Worm (Caenorhabditis elegans) whole organism, L1 larva: ENCODE data around the gene srx-47.
A peak's percentile ranks its signal among the peaks of the same experiment; 100 is the strongest.

ENCODE experiments used
- C16A3.4 ChIP-seq: fragments of 150-350 bp; optimal IDR thresholded peaks from 2 replicates; lab custom pipeline; 2014; ENCODE audit warnings: missing biosample characterization, missing genetic modification characterization
- F16B12.6 ChIP-seq: fragments of 150-350 bp; optimal IDR thresholded peaks from 2 replicates; lab custom pipeline; 2014; ENCODE audit warnings: missing biosample characterization, missing genetic modification characterization
- aha-1 ChIP-seq: fragments of 150-350 bp; optimal IDR thresholded peaks from 2 replicates; lab custom pipeline; 2014; ENCODE audit warnings: missing biosample characterization, missing genetic modification characterization
- alr-1 ChIP-seq: fragments of 200-800 bp; sonication (Bioruptor generic); optimal IDR thresholded peaks from 2 replicates; lab custom pipeline; 2018; ENCODE audit warnings: borderline replicate concordance, mild to moderate bottlenecking, missing genetic modification characterization, missing compliant biosample characterization
- aly-2 ChIP-seq: fragments of 150-350 bp; optimal IDR thresholded peaks from 2 replicates; lab custom pipeline; 2014; ENCODE audit warnings: missing biosample characterization, missing genetic modification characterization
- ama-1 ChIP-seq: fragments of 150-350 bp; optimal IDR thresholded peaks from 2 replicates; lab custom pipeline; 2014
- blmp-1 ChIP-seq: fragments of 150-350 bp; optimal IDR thresholded peaks from 2 replicates; lab custom pipeline; 2014; ENCODE audit warnings: missing biosample characterization, missing genetic modification characterization
- ceh-8 ChIP-seq: fragments of 200-800 bp; sonication (Bioruptor generic); optimal IDR thresholded peaks from 2 replicates; lab custom pipeline; 2018; ENCODE audit warnings: mild to moderate bottlenecking, missing genetic modification characterization, moderate library complexity, missing compliant biosample characterization
- ceh-82 ChIP-seq, 3 experiments: fragments of 150-350 bp in 1 of 3; sonication (generic microtip) in 2 of 3; optimal IDR thresholded peaks; 2 replicates each; lab custom pipeline; 2014 to 2017; ENCODE audit warnings: missing biosample characterization in 3 of 3, missing genetic modification characterization in 3 of 3
- ceh-88 ChIP-seq: fragments of 200-800 bp; sonication (Bioruptor generic); IDR thresholded peaks from 2 replicates; pipeline ENCODE4 v1.3.6; 2022; ENCODE audit warnings: missing genetic modification characterization, missing compliant biosample characterization
- dpl-1 ChIP-seq, 3 experiments: fragments of 150-350 bp in 2 of 3; sonication (generic microtip) in 1 of 3; optimal IDR thresholded peaks; 2 replicates each; lab custom pipeline; 2014 to 2017; ENCODE audit warnings: missing biosample characterization in 3 of 3, missing genetic modification characterization in 3 of 3, missing genetic modification reagents in 3 of 3
- efl-3 ChIP-seq: fragments of 200-800 bp; sonication (Bioruptor generic); optimal IDR thresholded peaks from 2 replicates; lab custom pipeline; 2018; ENCODE audit warnings: mild to moderate bottlenecking, missing genetic modification characterization, missing compliant biosample characterization
- egl-13 ChIP-seq: sonication (generic microtip); optimal IDR thresholded peaks from 2 replicates; lab custom pipeline; 2016; ENCODE audit warnings: missing genotype, missing genetic modification reagents, missing genetic modification characterization, missing compliant biosample characterization
- elt-3 ChIP-seq, 6 experiments: fragments of 150-350 bp in 1 of 6; sonication (generic microtip); optimal IDR thresholded peaks; 2 replicates each; lab custom pipeline; 2017 to 2018; ENCODE audit warnings: missing biosample characterization in 6 of 6, missing genetic modification characterization in 6 of 6, inconsistent platforms in 1 of 6
- fos-1 ChIP-seq: fragments of 150-350 bp; optimal IDR thresholded peaks from 2 replicates; lab custom pipeline; 2014; ENCODE audit warnings: missing biosample characterization, missing genetic modification characterization
- irx-1 ChIP-seq: sonication (generic microtip); optimal IDR thresholded peaks from 2 replicates; lab custom pipeline; 2016; ENCODE audit warnings: missing genetic modification characterization, missing compliant biosample characterization
- isw-1 ChIP-seq: fragments of 200-800 bp; sonication (Bioruptor generic); IDR thresholded peaks from 2 replicates; pipeline ENCODE4 v1.3.6; 2022; ENCODE audit warnings: missing genetic modification characterization, missing compliant biosample characterization
- lin-13 ChIP-seq: fragments of 150-350 bp; optimal IDR thresholded peaks from 2 replicates; lab custom pipeline; 2014; ENCODE audit warnings: missing biosample characterization, missing genetic modification reagents, missing genetic modification characterization
- lin-14 ChIP-seq: fragments of 200-800 bp; sonication (Bioruptor generic); optimal IDR thresholded peaks from 2 replicates; lab custom pipeline; 2018; ENCODE audit warnings: mild to moderate bottlenecking, missing genetic modification characterization, moderate library complexity, missing compliant biosample characterization
- lin-35 ChIP-seq, 2 experiments: fragments of 150-350 bp; optimal IDR thresholded peaks; 2 replicates each; lab custom pipeline; 2014; ENCODE audit warnings: missing biosample characterization in 2 of 2, missing genetic modification characterization in 2 of 2, missing genetic modification reagents in 2 of 2
- lsy-2 ChIP-seq, 2 experiments: fragments of 150-350 bp; optimal IDR thresholded peaks; 2 replicates each; lab custom pipeline; 2014; ENCODE audit warnings: missing biosample characterization in 2 of 2, missing genetic modification characterization in 2 of 2
- mdl-1 ChIP-seq, 2 experiments: fragments of 150-350 bp; optimal IDR thresholded peaks; 2 replicates each; lab custom pipeline; 2014 to 2017; ENCODE audit warnings: missing biosample characterization in 2 of 2, missing genetic modification characterization in 2 of 2, inconsistent platforms in 1 of 2
- mef-2 ChIP-seq: fragments of 150-350 bp; optimal IDR thresholded peaks from 2 replicates; lab custom pipeline; 2014; ENCODE audit warnings: missing biosample characterization, missing genetic modification characterization
- nhr-19 ChIP-seq: fragments of 200-800 bp; sonication (Bioruptor generic); conservative IDR thresholded peaks from 2 replicates; pipeline ENCODE4 v1.3.6; 2022; ENCODE audit warnings: missing genetic modification characterization, missing compliant biosample characterization
- nhr-28 ChIP-seq: fragments of 150-350 bp; optimal IDR thresholded peaks from 2 replicates; lab custom pipeline; 2014; ENCODE audit warnings: missing biosample characterization, missing genetic modification characterization
- nhr-47 ChIP-seq: sonication (generic microtip); optimal IDR thresholded peaks from 2 replicates; lab custom pipeline; 2016; ENCODE audit warnings: mild to moderate bottlenecking, missing genetic modification characterization, moderate library complexity, missing compliant biosample characterization
- nhr-71 ChIP-seq: sonication (generic microtip); optimal IDR thresholded peaks from 2 replicates; lab custom pipeline; 2016; ENCODE audit warnings: mild to moderate bottlenecking, missing genetic modification characterization, moderate library complexity, missing compliant biosample characterization
- nhr-76 ChIP-seq: sonication (generic microtip); optimal IDR thresholded peaks from 2 replicates; lab custom pipeline; 2017; ENCODE audit warnings: missing biosample characterization, missing genetic modification characterization
- nhr-77 ChIP-seq: fragments of 150-350 bp; optimal IDR thresholded peaks from 2 replicates; lab custom pipeline; 2014; ENCODE audit warnings: missing biosample characterization, missing genetic modification characterization
- nhr-85 ChIP-seq: sonication (generic microtip); peaks from one replicate; lab custom pipeline; 2016; ENCODE audit warnings: missing genetic modification characterization, inconsistent platforms, missing compliant biosample characterization
- nhr-90 ChIP-seq: sonication (generic microtip); optimal IDR thresholded peaks from 2 replicates; lab custom pipeline; 2016; ENCODE audit warnings: mild to moderate bottlenecking, missing genetic modification characterization, missing compliant biosample characterization; ENCODE audit not compliant: poor library complexity
- skn-1 ChIP-seq: fragments of 150-350 bp; optimal IDR thresholded peaks from 2 replicates; lab custom pipeline; 2014; ENCODE audit warnings: missing biosample characterization, missing genetic modification characterization
- snpc-4 ChIP-seq: fragments of 150-350 bp; optimal IDR thresholded peaks from 2 replicates; lab custom pipeline; 2014; ENCODE audit warnings: missing biosample characterization, missing genetic modification characterization
- sox-4 ChIP-seq: sonication (generic microtip); optimal IDR thresholded peaks from 2 replicates; lab custom pipeline; 2016; ENCODE audit warnings: missing genetic modification characterization, missing compliant biosample characterization
- sup-37 ChIP-seq: fragments of 200-800 bp; sonication (Bioruptor generic); optimal IDR thresholded peaks from 2 replicates; lab custom pipeline; 2018; ENCODE audit warnings: mild to moderate bottlenecking, missing genetic modification characterization, missing compliant biosample characterization
- unc-130 ChIP-seq: fragments of 150-350 bp; optimal IDR thresholded peaks from 2 replicates; lab custom pipeline; 2017; ENCODE audit warnings: missing biosample characterization, missing genetic modification characterization, inconsistent platforms
- unc-30 ChIP-seq: sonication (generic microtip); optimal IDR thresholded peaks from 2 replicates; lab custom pipeline; 2017; ENCODE audit warnings: missing biosample characterization, missing genetic modification characterization
- unc-62 ChIP-seq: fragments of 150-350 bp; optimal IDR thresholded peaks from 2 replicates; lab custom pipeline; 2014; ENCODE audit warnings: missing biosample characterization, missing genetic modification reagents, missing genetic modification characterization
- unc-98 ChIP-seq: fragments of 200-800 bp; sonication (Bioruptor generic); IDR thresholded peaks from 2 replicates; pipeline ENCODE4 v1.3.6; 2022; ENCODE audit warnings: missing genetic modification characterization, missing compliant biosample characterization
- vab-15 ChIP-seq: sonication (generic microtip); optimal IDR thresholded peaks from 2 replicates; lab custom pipeline; 2017; ENCODE audit warnings: missing genotype, mild to moderate bottlenecking, missing genetic modification characterization, missing compliant biosample characterization
- xbp-1 ChIP-seq: sonication (generic microtip); optimal IDR thresholded peaks from 2 replicates; lab custom pipeline; 2016; ENCODE audit warnings: missing genetic modification characterization, missing compliant biosample characterization
- zip-4 ChIP-seq: fragments of 200-800 bp; sonication (Bioruptor generic); optimal IDR thresholded peaks from 2 replicates; lab custom pipeline; 2018; ENCODE audit warnings: mild to moderate bottlenecking, missing genetic modification characterization, moderate library complexity, missing compliant biosample characterization
- ztf-4 ChIP-seq: fragments of 150-350 bp; optimal IDR thresholded peaks from 2 replicates; lab custom pipeline; 2014; ENCODE audit warnings: missing biosample characterization, missing genetic modification characterization

The srx-47 gene

ce11 chrV:9318046-9318445 lies 31.7 kb upstream of the srx-47 start, which contains the start of gene kvs-3 (continued):
- TF ChIP-seq unc-98 (GFP tag; lab: Robert Waterston, UW) = no peak
- peak; percentile 34 for TF ChIP-seq lin-14 (GFP tag; lab: Kevin White, UChicago)
- TF ChIP-seq zip-4 (GFP tag; lab: Kevin White, UChicago) = no peak
- no peak for TF ChIP-seq aly-2 (tag; lab: Kevin White, UChicago)
- TF ChIP-seq ama-1 (lab: Kevin White, UChicago) = no peak
- TF ChIP-seq alr-1 (tag; lab: Kevin White, UChicago) = no peak
- peak; percentile 31 for TF ChIP-seq fos-1 (tag; lab: Kevin White, UChicago)
- peak; percentile 58 for TF ChIP-seq nhr-19 (GFP tag; lab: Robert Waterston, UW)
- TF ChIP-seq unc-130 = peak; percentile 9
- no peak for TF ChIP-seq snpc-4 (tag; lab: Kevin White, UChicago)
- TF ChIP-seq nhr-85 = peak; percentile 55
- peak; percentile 1 for TF ChIP-seq nhr-76 (tag; lab: Kevin White, UChicago)
- peak; percentile 24 for TF ChIP-seq ceh-8
- TF ChIP-seq aha-1 = no peak
- peak; percentile 27 for TF ChIP-seq irx-1 (tag; lab: Kevin White, UChicago)
- TF ChIP-seq sup-37 (GFP tag; lab: Kevin White, UChicago) = no peak
- TF ChIP-seq nhr-77 = peak; percentile 8
- TF ChIP-seq nhr-28 (tag; lab: Kevin White, UChicago) = no peak
- peak; percentile 6 to 48 for TF ChIP-seq lsy-2 (tag; optimal IDR thresholded peaks at IDR 0.05; lab: Kevin White, UChicago)
- TF ChIP-seq lin-35 (GFP tag; optimal IDR thresholded peaks at IDR 0.05; lab: Kevin White, UChicago) = peak in 1 of 2 experiments; percentile 63
- TF ChIP-seq C16A3.4 (tag; lab: Kevin White, UChicago) = peak; percentile 33
- TF ChIP-seq xbp-1 (tag; lab: Kevin White, UChicago) = peak; percentile 19
- no peak for TF ChIP-seq efl-3 (GFP tag; lab: Kevin White, UChicago)
- TF ChIP-seq mdl-1 (tag; optimal IDR thresholded peaks at IDR 0.05; lab: Kevin White, UChicago) = peak in 1 of 2 experiments; percentile 51
- TF ChIP-seq nhr-47 (tag; lab: Kevin White, UChicago) = peak; percentile 55
- TF ChIP-seq skn-1 (tag; lab: Kevin White, UChicago) = peak; percentile 39
- TF ChIP-seq blmp-1 (tag; lab: Kevin White, UChicago) = peak; percentile 6
- no peak for TF ChIP-seq F16B12.6
- TF ChIP-seq nhr-90 (tag; lab: Kevin White, UChicago) = peak; percentile 59

DNA sequence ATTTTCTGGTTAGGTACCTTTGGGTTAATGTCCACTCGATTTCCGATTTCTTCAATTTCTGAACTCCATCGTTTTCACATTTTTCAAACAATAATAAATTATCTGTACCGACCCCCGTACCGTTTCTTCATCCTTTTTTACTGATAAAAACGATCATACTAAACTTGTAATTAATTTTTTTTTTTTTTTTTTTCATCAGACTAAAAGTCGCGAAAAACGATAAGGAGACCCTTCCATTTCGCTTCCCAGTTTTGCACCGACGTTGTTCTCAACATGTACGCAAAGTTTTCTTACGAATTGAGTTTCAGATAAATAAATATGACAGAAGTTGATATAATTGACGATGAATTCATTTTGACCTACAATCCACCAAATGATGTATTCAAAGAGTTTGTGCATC lies 28.6 kb upstream of the srx-47 start, which contains the start of gene F44A2.7:
Gene F44A2.7, plus strand, starts transcription at position 301 of the 400 bp plus-strand sequence.
- no peak for TF ChIP-seq lin-14 (GFP tag; lab: Kevin White, UChicago)
- no peak for TF ChIP-seq zip-4 (GFP tag; lab: Kevin White, UChicago)
- TF ChIP-seq ztf-4 (tag; lab: Kevin White, UChicago) = no peak
- TF ChIP-seq unc-130 = no peak
- no peak for TF ChIP-seq nhr-85
- TF ChIP-seq fos-1 (tag; lab: Kevin White, UChicago) = no peak
- no peak for TF ChIP-seq unc-30 (tag; lab: Kevin White, UChicago)
- no peak for TF ChIP-seq ama-1 (lab: Kevin White, UChicago)
- no peak for TF ChIP-seq ceh-82 (tag; optimal IDR thresholded peaks at IDR 0.05; lab: Kevin White, UChicago)
- TF ChIP-seq C16A3.4 (tag; lab: Kevin White, UChicago) = no peak

- TF ChIP-seq mef-2 = no peak
- no peak for TF ChIP-seq isw-1 (GFP tag; lab: Robert Waterston, UW)
- TF ChIP-seq dpl-1 (GFP tag; optimal IDR thresholded peaks at IDR 0.05; lab: Kevin White, UChicago) = no peak
- TF ChIP-seq nhr-71 (tag; lab: Kevin White, UChicago) = no peak
- TF ChIP-seq vab-15 = no peak
- no peak for TF ChIP-seq sox-4
- TF ChIP-seq egl-13 (tag; lab: Kevin White, UChicago) = no peak
- no peak for TF ChIP-seq lin-13 (GFP tag; lab: Kevin White, UChicago)
- TF ChIP-seq nhr-90 (tag; lab: Kevin White, UChicago) = no peak
- TF ChIP-seq ceh-82 (tag; optimal IDR thresholded peaks at IDR 0.05; lab: Kevin White, UChicago) = no peak
- no peak for TF ChIP-seq elt-3 (tag; optimal IDR thresholded peaks at IDR 0.05; lab: Kevin White, UChicago)
- no peak for TF ChIP-seq ceh-88 (GFP tag; lab: Robert Waterston, UW)
- no peak for TF ChIP-seq unc-62 (GFP tag; lab: Kevin White, UChicago)
These were observed 26.9 kb upstream of the srx-47 start, which contains the start of gene tag-153 for ce11 chrV:9322886-9323285. TSS of gene tag-153 (plus strand) at chrV:9323085.
